Worm (Caenorhabditis elegans) whole organism, young adult: ENCODE measurements around the gene C48D1.5.

Experiments used
- B0019.2 ChIP-seq: fragments of 200-800 bp; sonication (Bioruptor generic); conservative IDR thresholded peaks from 2 replicates; pipeline ENCODE4 v1.3.6; 2022; ENCODE audit warnings: missing genetic modification reagents, missing genetic modification characterization, missing compliant biosample characterization
- C17E4.6 ChIP-seq: fragments of 200-800 bp; sonication (Bioruptor generic); IDR thresholded peaks from 2 replicates; pipeline ENCODE4 v1.3.6; 2022; ENCODE audit warnings: missing genetic modification reagents, missing genetic modification characterization, missing compliant biosample characterization
- F33H1.4 ChIP-seq: fragments of 200-800 bp; sonication (Bioruptor generic); IDR thresholded peaks from 2 replicates; pipeline ENCODE4 v1.3.6; 2022; ENCODE audit warnings: missing genetic modification reagents, missing genetic modification characterization, missing compliant biosample characterization
- F39B2.1 ChIP-seq: fragments of 200-800 bp; sonication (Bioruptor generic); IDR thresholded peaks from 2 replicates; pipeline ENCODE4 v1.3.6; 2022; ENCODE audit warnings: missing genetic modification reagents, missing genetic modification characterization, missing compliant biosample characterization
- F49E8.2 ChIP-seq: sonication (generic microtip); optimal IDR thresholded peaks from 3 replicates; lab custom pipeline; 2017; ENCODE audit warnings: missing genetic modification characterization, mild to moderate bottlenecking, missing compliant biosample characterization, antibody characterized with exemption, moderate library complexity; ENCODE audit not compliant: insufficient read depth
- F55B11.4 ChIP-seq: sonication (generic microtip); optimal IDR thresholded peaks from 2 replicates; lab custom pipeline; 2016; ENCODE audit warnings: missing compliant biosample characterization, missing genetic modification characterization, borderline replicate concordance; ENCODE audit not compliant: insufficient read depth
- K11D2.4 ChIP-seq: fragments of 200-800 bp; sonication (Bioruptor generic); IDR thresholded peaks from 2 replicates; pipeline ENCODE4 v1.3.6; 2022; ENCODE audit warnings: missing genetic modification reagents, missing genetic modification characterization, missing compliant biosample characterization
- K12H6.12 ChIP-seq: fragments of 200-800 bp; sonication (Bioruptor generic); optimal IDR thresholded peaks from 2 replicates; lab custom pipeline; 2018; ENCODE audit warnings: mild to moderate bottlenecking, missing genetic modification characterization, missing compliant biosample characterization
- T26A5.8 ChIP-seq: sonication (generic microtip); optimal IDR thresholded peaks from 2 replicates; lab custom pipeline; 2016; ENCODE audit warnings: missing genetic modification characterization, missing compliant biosample characterization
- Y53F4B.3 ChIP-seq: fragments of 200-800 bp; sonication (Bioruptor generic); IDR thresholded peaks from 2 replicates; pipeline ENCODE4 v1.3.6; 2022; ENCODE audit warnings: missing genetic modification reagents, missing genetic modification characterization, missing compliant biosample characterization
- Y79H2A.3 ChIP-seq: fragments of 200-800 bp; sonication (Bioruptor generic); conservative IDR thresholded peaks from 2 replicates; pipeline ENCODE4 v1.3.6; 2022; ENCODE audit warnings: missing genetic modification reagents, missing genetic modification characterization, missing compliant biosample characterization
- Y95B8A.8 ChIP-seq: fragments of 200-800 bp; sonication (Bioruptor generic); IDR thresholded peaks from 2 replicates; pipeline ENCODE4 v1.3.6; 2022; ENCODE audit warnings: missing genetic modification reagents, missing genetic modification characterization, missing compliant biosample characterization
- akir-1 ChIP-seq: fragments of 200-800 bp; sonication (Bioruptor generic); optimal IDR thresholded peaks from 2 replicates; lab custom pipeline; 2018; ENCODE audit warnings: mild to moderate bottlenecking, missing genetic modification characterization, moderate library complexity, missing compliant biosample characterization
- atf-7 ChIP-seq: sonication (generic microtip); optimal IDR thresholded peaks from 2 replicates; lab custom pipeline; 2017; ENCODE audit warnings: mild to moderate bottlenecking, missing genetic modification characterization, missing compliant biosample characterization
- attf-6 ChIP-seq: fragments of 200-800 bp; sonication (Bioruptor generic); IDR thresholded peaks from 2 replicates; pipeline ENCODE4 v1.3.6; 2022; ENCODE audit warnings: missing genetic modification reagents, missing genetic modification characterization, missing compliant biosample characterization
- bed-2 ChIP-seq: fragments of 200-800 bp; sonication (Bioruptor generic); IDR thresholded peaks from 2 replicates; pipeline ENCODE4 v1.3.6; 2022; ENCODE audit warnings: missing genetic modification reagents, missing genetic modification characterization, missing compliant biosample characterization
- cebp-1 ChIP-seq, 2 experiments: fragments of 200-800 bp in 1 of 2; sonication (Bioruptor generic) in 1 of 2; sonication (generic microtip) in 1 of 2; IDR thresholded peaks in 1 of 2; optimal IDR thresholded peaks in 1 of 2; 2 replicates each; pipeline versions ENCODE4 v1.3.6 to Lab custom; 2017 to 2022; ENCODE audit warnings: missing compliant biosample characterization in 2 of 2, missing genetic modification characterization in 2 of 2, mild to moderate bottlenecking in 1 of 2, missing genetic modification reagents in 1 of 2, moderate library complexity in 1 of 2
- ceh-27 ChIP-seq: fragments of 200-800 bp; sonication (Bioruptor generic); optimal IDR thresholded peaks from 2 replicates; lab custom pipeline; 2018; ENCODE audit warnings: mild to moderate bottlenecking, missing genetic modification characterization, moderate library complexity, missing compliant biosample characterization
- ceh-58 ChIP-seq: fragments of 200-800 bp; sonication (Bioruptor generic); IDR thresholded peaks from 2 replicates; pipeline ENCODE4 v1.3.6; 2022; ENCODE audit warnings: missing genetic modification characterization, missing compliant biosample characterization
- ceh-79 ChIP-seq: sonication (generic microtip); optimal IDR thresholded peaks from 2 replicates; lab custom pipeline; 2017; ENCODE audit warnings: mild to moderate bottlenecking, missing genetic modification characterization, missing compliant biosample characterization
- dox-1 ChIP-seq: fragments of 200-800 bp; sonication (Bioruptor generic); IDR thresholded peaks from 2 replicates; pipeline ENCODE4 v1.3.6; 2022; ENCODE audit warnings: missing genetic modification reagents, missing genetic modification characterization, missing compliant biosample characterization
- ekl-4 ChIP-seq: fragments of 200-800 bp; sonication (Bioruptor generic); IDR thresholded peaks from 2 replicates; pipeline ENCODE4 v1.3.6; 2022; ENCODE audit warnings: missing genetic modification reagents, missing genetic modification characterization, missing compliant biosample characterization
- fkh-3 ChIP-seq: sonication (generic microtip); optimal IDR thresholded peaks from 2 replicates; lab custom pipeline; 2016; ENCODE audit warnings: mild to moderate bottlenecking, missing genetic modification characterization, missing compliant biosample characterization
- gei-17 ChIP-seq: fragments of 200-800 bp; sonication (Bioruptor generic); optimal IDR thresholded peaks from 2 replicates; lab custom pipeline; 2018; ENCODE audit warnings: mild to moderate bottlenecking, missing genetic modification characterization, missing compliant biosample characterization
- him-1 ChIP-seq: sonication (generic microtip); optimal IDR thresholded peaks from 2 replicates; lab custom pipeline; 2016; ENCODE audit warnings: missing genotype, missing genetic modification reagents, missing genetic modification characterization, missing compliant biosample characterization
- hlh-26 ChIP-seq: fragments of 200-800 bp; sonication (Bioruptor generic); conservative IDR thresholded peaks from 2 replicates; pipeline ENCODE4 v1.3.6; 2022; ENCODE audit warnings: missing genetic modification reagents, missing genetic modification characterization, missing compliant biosample characterization
- hrde-1 ChIP-seq: sonication (generic microtip); optimal IDR thresholded peaks from 2 replicates; lab custom pipeline; 2016; ENCODE audit warnings: missing genetic modification characterization, mild to moderate bottlenecking, missing compliant biosample characterization, moderate library complexity, missing genotype, missing genetic modification reagents, borderline replicate concordance
- hsf-1 ChIP-seq: fragments of 200-800 bp; sonication (Bioruptor generic); IDR thresholded peaks from 2 replicates; pipeline ENCODE4 v1.3.6; 2022; ENCODE audit warnings: missing genetic modification reagents, missing genetic modification characterization, missing compliant biosample characterization
- lag-1 ChIP-seq: fragments of 200-800 bp; sonication (Bioruptor generic); IDR thresholded peaks from 2 replicates; pipeline ENCODE4 v1.3.6; 2022; ENCODE audit warnings: missing genetic modification reagents, missing genetic modification characterization, missing compliant biosample characterization
- let-607 ChIP-seq, 2 experiments: fragments of 200-800 bp in 1 of 2; sonication (Bioruptor generic) in 1 of 2; sonication (generic microtip) in 1 of 2; optimal IDR thresholded peaks; 2 replicates each; lab custom pipeline; 2016 to 2018; ENCODE audit warnings: mild to moderate bottlenecking in 2 of 2, missing compliant biosample characterization in 2 of 2, missing genetic modification characterization in 2 of 2, moderate library complexity in 2 of 2, missing genotype in 1 of 2
- lin-35 ChIP-seq, 3 experiments: fragments of 150-350 bp in 2 of 3; sonication (generic microtip) in 1 of 3; optimal IDR thresholded peaks; 2 replicates each; lab custom pipeline; 2014 to 2018; ENCODE audit warnings: missing biosample characterization in 3 of 3, missing genetic modification characterization in 3 of 3, missing genetic modification reagents in 3 of 3
- lin-54 ChIP-seq: fragments of 200-800 bp; sonication (Bioruptor generic); optimal IDR thresholded peaks from 2 replicates; lab custom pipeline; 2018; ENCODE audit warnings: mild to moderate bottlenecking, missing genetic modification characterization, missing compliant biosample characterization
- lir-1 ChIP-seq: fragments of 200-800 bp; sonication (Bioruptor generic); conservative IDR thresholded peaks from 2 replicates; pipeline ENCODE4 v1.3.6; 2022; ENCODE audit warnings: missing genetic modification reagents, missing genetic modification characterization, missing compliant biosample characterization
- lsy-27 ChIP-seq: sonication (generic microtip); optimal IDR thresholded peaks from 2 replicates; lab custom pipeline; 2017; ENCODE audit warnings: missing genetic modification characterization, mild to moderate bottlenecking, missing compliant biosample characterization, antibody characterized with exemption, missing genotype, borderline replicate concordance; ENCODE audit not compliant: insufficient read depth
- nfya-2 ChIP-seq: fragments of 200-800 bp; sonication (Bioruptor generic); IDR thresholded peaks from 2 replicates; pipeline ENCODE4 v1.3.6; 2022; ENCODE audit warnings: missing genetic modification reagents, missing genetic modification characterization, missing compliant biosample characterization
- nfyb-1 ChIP-seq: fragments of 200-800 bp; sonication (Bioruptor generic); IDR thresholded peaks from 2 replicates; pipeline ENCODE4 v1.3.6; 2022; ENCODE audit warnings: missing genetic modification reagents, missing genetic modification characterization, missing compliant biosample characterization
- nhr-120 ChIP-seq: fragments of 200-800 bp; sonication (Bioruptor generic); IDR thresholded peaks from 2 replicates; pipeline ENCODE4 v1.3.6; 2022; ENCODE audit warnings: missing genetic modification characterization, missing compliant biosample characterization
- nhr-179 ChIP-seq: sonication (generic microtip); optimal IDR thresholded peaks from 2 replicates; lab custom pipeline; 2016; ENCODE audit warnings: mild to moderate bottlenecking, missing genetic modification characterization, missing compliant biosample characterization
- nhr-27 ChIP-seq: fragments of 200-800 bp; sonication (Bioruptor generic); optimal IDR thresholded peaks from 2 replicates; lab custom pipeline; 2018; ENCODE audit warnings: mild to moderate bottlenecking, missing genetic modification characterization, moderate library complexity, missing compliant biosample characterization
- pbrm-1 ChIP-seq: fragments of 200-800 bp; sonication (Bioruptor generic); IDR thresholded peaks from 2 replicates; pipeline ENCODE4 v1.3.6; 2022; ENCODE audit warnings: missing genetic modification reagents, missing genetic modification characterization, missing compliant biosample characterization
- rcor-1 ChIP-seq: fragments of 200-800 bp; sonication (Bioruptor generic); IDR thresholded peaks from 2 replicates; pipeline ENCODE4 v1.3.6; 2022; ENCODE audit warnings: missing genetic modification reagents, missing genetic modification characterization, missing compliant biosample characterization
- repo-1 ChIP-seq: sonication (generic microtip); optimal IDR thresholded peaks from 2 replicates; lab custom pipeline; 2017; ENCODE audit warnings: mild to moderate bottlenecking, missing genetic modification characterization, missing compliant biosample characterization
- snpc-1.1 ChIP-seq: sonication (generic microtip); optimal IDR thresholded peaks from 2 replicates; lab custom pipeline; 2017; ENCODE audit warnings: missing genetic modification characterization, mild to moderate bottlenecking, missing compliant biosample characterization, antibody characterized with exemption, moderate library complexity, missing genotype, missing genetic modification reagents; ENCODE audit not compliant: insufficient read depth
- snpc-1.3 ChIP-seq: sonication (generic microtip); optimal IDR thresholded peaks from 2 replicates; lab custom pipeline; 2017; ENCODE audit warnings: missing genetic modification characterization, mild to moderate bottlenecking, missing compliant biosample characterization, antibody characterized with exemption, moderate library complexity, missing genotype, missing genetic modification reagents; ENCODE audit not compliant: insufficient read depth
- sptf-2 ChIP-seq: fragments of 200-800 bp; sonication (Bioruptor generic); optimal IDR thresholded peaks from 2 replicates; lab custom pipeline; 2018; ENCODE audit warnings: mild to moderate bottlenecking, missing genetic modification characterization, missing compliant biosample characterization
- unc-130 ChIP-seq: sonication (generic microtip); optimal IDR thresholded peaks from 2 replicates; lab custom pipeline; 2016; ENCODE audit warnings: missing genetic modification reagents, missing genetic modification characterization, missing compliant biosample characterization
- ztf-26 ChIP-seq: sonication (generic microtip); optimal IDR thresholded peaks from 2 replicates; lab custom pipeline; 2017; ENCODE audit warnings: missing genetic modification characterization, missing compliant biosample characterization

Gene C48D1.5

ce11 chrIV:13253841-13254240, 32.1 kb downstream of the C48D1.5 start, which contains the start of gene ttr-45 (continued):
- TF ChIP-seq nfya-2 (no peak), T26A5.8 (tag; lab: Kevin White, UChicago) (no peak), nhr-179 (no peak), lag-1 (GFP tag; lab: Robert Waterston, UW) (no peak), rcor-1 (GFP tag; lab: Robert Waterston, UW) (no peak), ceh-58 (GFP tag; lab: Robert Waterston, UW) (no peak), dox-1 (GFP tag; lab: Robert Waterston, UW) (0 out of 2 replicates have a peak, but pooled peaks have one; percentile 25), ztf-26 (tag; lab: Kevin White, UChicago) (no peak), snpc-1.1 (tag; lab: Kevin White, UChicago) (no peak), F55B11.4 (tag; lab: Kevin White, UChicago) (no peak), him-1 (tag; lab: Kevin White, UChicago) (no peak), pbrm-1 (GFP tag; lab: Robert Waterston, UW) (no peak), bed-2 (GFP tag; lab: Robert Waterston, UW) (no peak), F49E8.2 (no peak), akir-1 (GFP tag; lab: Kevin White, UChicago) (no peak), cebp-1 (GFP tag; IDR thresholded peaks at IDR 0.05; lab: Robert Waterston, UW) (no peak), cebp-1 (tag; optimal IDR thresholded peaks at IDR 0.05; lab: Kevin White, UChicago) (peak; percentile 53), let-607 (tag; optimal IDR thresholded peaks at IDR 0.05; lab: Kevin White, UChicago) (peak; percentile 28 to 58), hrde-1 (tag; lab: Kevin White, UChicago) (no peak), repo-1 (tag; lab: Kevin White, UChicago) (no peak), attf-6 (no peak), F33H1.4 (no peak), F39B2.1 (GFP tag; lab: Robert Waterston, UW) (no peak), nfyb-1 (GFP tag; lab: Robert Waterston, UW) (no peak), hsf-1 (no peak), K11D2.4 (GFP tag; lab: Robert Waterston, UW) (no peak), lin-35 (GFP tag; optimal IDR thresholded peaks at IDR 0.05; lab: Kevin White, UChicago) (no peak), gei-17 (GFP tag; lab: Kevin White, UChicago) (no peak), Y95B8A.8 (GFP tag; lab: Robert Waterston, UW) (no peak), sptf-2 (no peak), lsy-27 (tag; lab: Kevin White, UChicago) (no peak), K12H6.12 (no peak), B0019.2 (no peak), nhr-120 (GFP tag; lab: Robert Waterston, UW) (no peak), nhr-27 (no peak), Y53F4B.3 (GFP tag; lab: Robert Waterston, UW) (no peak), unc-130 (GFP tag; lab: Kevin White, UChicago) (no peak), atf-7 (tag; lab: Kevin White, UChicago) (peak; percentile 50), ceh-79 (no peak), lin-54 (no peak), fkh-3 (tag; lab: Kevin White, UChicago) (no peak), snpc-1.3 (tag; lab: Kevin White, UChicago) (no peak), ceh-27 (no peak), ekl-4 (0 out of 2 replicates have a peak, but pooled peaks have one; percentile 22), C17E4.6 (GFP tag; lab: Robert Waterston, UW) (no peak), Y79H2A.3 (no peak), lir-1 (GFP tag; lab: Robert Waterston, UW) (no peak), hlh-26 (GFP tag; lab: Robert Waterston, UW) (no peak)
